Fruit fly (Drosophila melanogaster): ENCODE results near the gene nis.

nis gene

dm6 chr2L:1615753-1616152 lies 28.8 kb upstream of the nis start (continued):
- TF ChIP-seq CG9876 (GFP tag; optimal IDR thresholded peaks at IDR 0.05) (no peak), yki (optimal IDR thresholded peaks at IDR 0.05) (no peak), MTF-1 (GFP tag; optimal IDR thresholded peaks at IDR 0.05; ENCODE audit: borderline replicate concordance) (no peak), repo (GFP tag; optimal IDR thresholded peaks at IDR 0.05) (peak; percentile 30), Lhr (GFP tag; optimal IDR thresholded peaks at IDR 0.05) (no peak), Nf-YA (GFP tag; IDR thresholded peaks at IDR 0.05) (0 out of 2 replicates have a peak, but pooled peaks have one; percentile 49), psq (GFP tag; optimal IDR thresholded peaks at IDR 0.05) (no peak), Hmr (GFP tag; optimal IDR thresholded peaks at IDR 0.05) (peak; percentile 76), CG8944 (GFP tag; optimal IDR thresholded peaks at IDR 0.05) (peak; percentile 44), tna (GFP tag; IDR thresholded peaks at IDR 0.05; ENCODE audit: partially characterized antibody) (no peak), CG14014 (GFP tag; IDR thresholded peaks at IDR 0.05) (peak; percentile 62), CG13287 (GFP tag; IDR thresholded peaks at IDR 0.05; ENCODE audit: partially characterized antibody) (no peak), bab2 (GFP tag; optimal IDR thresholded peaks at IDR 0.05) (peak; percentile 65), CG8924 (tag; optimal IDR thresholded peaks at IDR 0.05) (peak; percentile 74), CG34224 (GFP tag; IDR thresholded peaks at IDR 0.05; ENCODE audit: partially characterized antibody) (no peak), CG16863 (GFP tag; optimal IDR thresholded peaks at IDR 0.05) (peak; percentile 45), vfl (GFP tag; optimal IDR thresholded peaks at IDR 0.05) (no peak), Xrp1 (GFP tag; IDR thresholded peaks at IDR 0.05) (peak; percentile 73), H15 (GFP tag; IDR thresholded peaks at IDR 0.05) (peak; percentile 30; the same call in 1 of the 3 replicates), Antp (GFP tag; optimal IDR thresholded peaks at IDR 0.05) (peak; percentile 55), CG12219 (GFP tag; optimal IDR thresholded peaks at IDR 0.05) (peak; percentile 33), CG18764 (GFP tag; optimal IDR thresholded peaks at IDR 0.05) (peak; percentile 31), CG1024 (GFP tag; IDR thresholded peaks at IDR 0.05) (peak; percentile 60), D19A (tag; optimal IDR thresholded peaks at IDR 0.05) (peak; percentile 66), CG13123 (GFP tag; optimal IDR thresholded peaks at IDR 0.05) (no peak), D (optimal IDR thresholded peaks at IDR 0.05) (no peak), D (GFP tag; optimal IDR thresholded peaks at IDR 0.05) (peak; percentile 64), gfzf (GFP tag; optimal IDR thresholded peaks at IDR 0.05) (no peak), CG2875 (GFP tag; optimal IDR thresholded peaks at IDR 0.05) (peak; percentile 46), Meics (GFP tag; optimal IDR thresholded peaks at IDR 0.05) (peak; percentile 70), CG6813 (GFP tag; optimal IDR thresholded peaks at IDR 0.05) (peak; percentile 63), CG7839 (tag; optimal IDR thresholded peaks at IDR 0.05) (peak; percentile 76), CG17328 (GFP tag; IDR thresholded peaks at IDR 0.05) (peak; percentile 61; the same call in 1 of the 2 replicates), cg (GFP tag; optimal IDR thresholded peaks at IDR 0.05) (no peak), cato (GFP tag; optimal IDR thresholded peaks at IDR 0.05; ENCODE audit: borderline replicate concordance) (no peak), Hr51 (GFP tag; optimal IDR thresholded peaks at IDR 0.05) (peak; percentile 34 to 75), sqz (GFP tag; optimal IDR thresholded peaks at IDR 0.05) (peak; percentile 8), lmd (GFP tag; IDR thresholded peaks at IDR 0.05) (peak; percentile 74), slbo (GFP tag; IDR thresholded peaks at IDR 0.05) (peak; percentile 71), CG6654 (GFP tag; optimal IDR thresholded peaks at IDR 0.05) (no peak), wdn (GFP tag; IDR thresholded peaks at IDR 0.05) (peak; percentile 35; the same call in 1 of the 2 replicates), CG10147 (GFP tag; optimal IDR thresholded peaks at IDR 0.05) (peak; percentile 37), CG17186 (GFP tag; optimal IDR thresholded peaks at IDR 0.05) (no peak), D19B (GFP tag; optimal IDR thresholded peaks at IDR 0.05) (peak; percentile 32), Spps (tag; optimal IDR thresholded peaks at IDR 0.05) (peak; percentile 11), wor (GFP tag; IDR thresholded peaks at IDR 0.05) (no peak; the same call in 1 of the 2 replicates), CG18619 (GFP tag; optimal IDR thresholded peaks at IDR 0.05) (peak; percentile 48), ssp (GFP tag; IDR thresholded peaks at IDR 0.05) (peak; percentile 55), so (GFP tag; IDR thresholded peaks at IDR 0.05) (no peak), Dek (tag; optimal IDR thresholded peaks at IDR 0.05) (peak; percentile 46), CG34376 (GFP tag; optimal IDR thresholded peaks at IDR 0.05) (no peak)
